Worm (Caenorhabditis elegans) whole organism, mixed stage, embryonic: ENCODE data around the gene gos-28.

Experiments used
- M03D4.4 ChIP-seq: sonication (generic microtip); optimal IDR thresholded peaks from 2 replicates; lab custom pipeline; 2017; ENCODE audit warnings: mild to moderate bottlenecking, missing genetic modification characterization, missing compliant biosample characterization
- bed-3 ChIP-seq: fragments of 200-800 bp; sonication (Bioruptor generic); optimal IDR thresholded peaks from 3 replicates; lab custom pipeline; 2018; ENCODE audit warnings: mild to moderate bottlenecking, missing genetic modification characterization, moderate library complexity, missing compliant biosample characterization
- blmp-1 ChIP-seq: fragments of 150-350 bp; optimal IDR thresholded peaks from 2 replicates; lab custom pipeline; 2014; ENCODE audit warnings: missing biosample characterization, missing genetic modification characterization
- ceh-39 ChIP-seq: fragments of 150-350 bp; optimal IDR thresholded peaks from 2 replicates; lab custom pipeline; 2014; ENCODE audit warnings: missing biosample characterization, missing genetic modification characterization
- ceh-43 ChIP-seq: fragments of 200-800 bp; sonication (Bioruptor generic); optimal IDR thresholded peaks from 2 replicates; lab custom pipeline; 2018; ENCODE audit warnings: mild to moderate bottlenecking, missing genetic modification characterization, moderate library complexity, missing compliant biosample characterization
- ceh-83 ChIP-seq: fragments of 200-800 bp; sonication (Bioruptor generic); optimal IDR thresholded peaks from 2 replicates; lab custom pipeline; 2018; ENCODE audit warnings: mild to moderate bottlenecking, missing genetic modification characterization, missing compliant biosample characterization
- ces-1 ChIP-seq: fragments of 150-350 bp; optimal IDR thresholded peaks from 2 replicates; lab custom pipeline; 2014; ENCODE audit warnings: missing biosample characterization, missing genetic modification reagents, missing genetic modification characterization
- cnd-1 ChIP-seq: fragments of 200-800 bp; sonication (Bioruptor generic); optimal IDR thresholded peaks from 2 replicates; lab custom pipeline; 2018; ENCODE audit warnings: mild to moderate bottlenecking, missing genetic modification characterization, missing compliant biosample characterization
- drap-1 ChIP-seq: fragments of 200-800 bp; sonication (Bioruptor generic); optimal IDR thresholded peaks from 3 replicates; lab custom pipeline; 2018; ENCODE audit warnings: mild to moderate bottlenecking, missing genetic modification characterization, missing compliant biosample characterization
- elt-1 ChIP-seq: sonication (generic microtip); optimal IDR thresholded peaks from 2 replicates; lab custom pipeline; 2017; ENCODE audit warnings: missing genetic modification characterization, mild to moderate bottlenecking, missing compliant biosample characterization, antibody characterized with exemption, moderate library complexity, borderline replicate concordance; ENCODE audit not compliant: insufficient read depth
- elt-3 ChIP-seq: fragments of 150-350 bp; optimal IDR thresholded peaks from 2 replicates; lab custom pipeline; 2014; ENCODE audit warnings: missing biosample characterization, missing genetic modification characterization
- ham-2 ChIP-seq: fragments of 200-800 bp; sonication (Bioruptor generic); optimal IDR thresholded peaks from 2 replicates; lab custom pipeline; 2018; ENCODE audit warnings: mild to moderate bottlenecking, missing genetic modification characterization, missing compliant biosample characterization
- hlh-1 ChIP-seq: fragments of 150-350 bp; optimal IDR thresholded peaks from 2 replicates; lab custom pipeline; 2014; ENCODE audit warnings: missing biosample characterization, missing genetic modification reagents, missing genetic modification characterization
- lin-13 ChIP-seq: fragments of 150-350 bp; optimal IDR thresholded peaks from 2 replicates; lab custom pipeline; 2014; ENCODE audit warnings: missing biosample characterization, missing genetic modification characterization
- lin-32 ChIP-seq: fragments of 200-800 bp; sonication (Bioruptor generic); optimal IDR thresholded peaks from 2 replicates; lab custom pipeline; 2018; ENCODE audit warnings: mild to moderate bottlenecking, missing genetic modification characterization, missing compliant biosample characterization
- lsy-2 ChIP-seq: fragments of 150-350 bp; optimal IDR thresholded peaks from 2 replicates; lab custom pipeline; 2014; ENCODE audit warnings: missing biosample characterization, missing genetic modification characterization
- mab-5 ChIP-seq: fragments of 150-350 bp; optimal IDR thresholded peaks from 2 replicates; lab custom pipeline; 2014; ENCODE audit warnings: missing biosample characterization, missing genetic modification characterization
- mep-1 ChIP-seq: fragments of 150-350 bp; optimal IDR thresholded peaks from 2 replicates; lab custom pipeline; 2017; ENCODE audit warnings: missing biosample characterization, missing genetic modification reagents, missing genetic modification characterization, inconsistent platforms
- mls-2 ChIP-seq: sonication (generic microtip); optimal IDR thresholded peaks from 2 replicates; lab custom pipeline; 2016; ENCODE audit warnings: mild to moderate bottlenecking, missing genetic modification characterization, moderate library complexity, missing compliant biosample characterization
- nhr-12 ChIP-seq: fragments of 150-350 bp; optimal IDR thresholded peaks from 2 replicates; lab custom pipeline; 2014; ENCODE audit warnings: missing biosample characterization, missing genetic modification characterization
- nhr-2 ChIP-seq: fragments of 150-350 bp; optimal IDR thresholded peaks from 2 replicates; lab custom pipeline; 2014; ENCODE audit warnings: missing biosample characterization, missing genetic modification characterization
- nhr-237 ChIP-seq: fragments of 150-350 bp; optimal IDR thresholded peaks from 2 replicates; lab custom pipeline; 2014; ENCODE audit warnings: missing biosample characterization, missing genetic modification characterization
- nhr-76 ChIP-seq: sonication (generic microtip); optimal IDR thresholded peaks from 2 replicates; lab custom pipeline; 2017; ENCODE audit warnings: missing biosample characterization, missing genetic modification characterization
- pha-4 ChIP-seq: fragments of 150-350 bp; optimal IDR thresholded peaks from 2 replicates; lab custom pipeline; 2018; ENCODE audit warnings: missing biosample characterization, missing genetic modification reagents, missing genetic modification characterization
- snpc-4 ChIP-seq: fragments of 150-350 bp; optimal IDR thresholded peaks from 2 replicates; lab custom pipeline; 2014; ENCODE audit warnings: missing biosample characterization, missing genetic modification characterization
- sptf-1 ChIP-seq: sonication (generic microtip); optimal IDR thresholded peaks from 2 replicates; lab custom pipeline; 2017; ENCODE audit warnings: mild to moderate bottlenecking, missing genetic modification characterization, moderate library complexity, missing compliant biosample characterization
- tbx-8 ChIP-seq: fragments of 200-800 bp; sonication (Bioruptor generic); optimal IDR thresholded peaks from 2 replicates; lab custom pipeline; 2018; ENCODE audit warnings: mild to moderate bottlenecking, missing genetic modification characterization, moderate library complexity, missing compliant biosample characterization
- unc-120 ChIP-seq: sonication (generic microtip); optimal IDR thresholded peaks from 2 replicates; lab custom pipeline; 2017; ENCODE audit warnings: missing genetic modification characterization, missing compliant biosample characterization; ENCODE audit not compliant: poor library complexity, severe bottlenecking
- unc-39 ChIP-seq: fragments of 150-350 bp; optimal IDR thresholded peaks from 2 replicates; lab custom pipeline; 2014; ENCODE audit warnings: missing biosample characterization, missing genetic modification characterization
- unc-62 ChIP-seq: fragments of 150-350 bp; optimal IDR thresholded peaks from 2 replicates; lab custom pipeline; 2014; ENCODE audit warnings: missing biosample characterization, missing genetic modification reagents, missing genetic modification characterization
- zip-8 ChIP-seq: fragments of 150-350 bp; optimal IDR thresholded peaks from 2 replicates; lab custom pipeline; 2014; ENCODE audit warnings: missing biosample characterization, missing genetic modification characterization
- ztf-11 ChIP-seq: fragments of 150-350 bp; optimal IDR thresholded peaks from 2 replicates; lab custom pipeline; 2014; ENCODE audit warnings: missing biosample characterization, missing genetic modification characterization

Gene gos-28

ce11 chrIII:7376143-7376802 is 27.3 kb upstream of the gos-28 start:
- TF ChIP-seq drap-1 (GFP tag; lab: Kevin White, UChicago) (peak; percentile 38), elt-3 (tag; lab: Kevin White, UChicago) (peak; percentile 47), bed-3 (GFP tag; lab: Kevin White, UChicago) (no peak), nhr-76 (tag; lab: Kevin White, UChicago) (no peak), lsy-2 (no peak), ztf-11 (tag; lab: Kevin White, UChicago) (no peak), zip-8 (tag; lab: Kevin White, UChicago) (peak; percentile 78), ceh-83 (GFP tag; lab: Kevin White, UChicago) (no peak), hlh-1 (tag; lab: Kevin White, UChicago) (peak; percentile 19), nhr-2 (tag; lab: Kevin White, UChicago) (peak; percentile 35), snpc-4 (no peak), ham-2 (GFP tag; lab: Kevin White, UChicago) (no peak), M03D4.4 (no peak), ceh-39 (tag; lab: Kevin White, UChicago) (no peak), tbx-8 (no peak), blmp-1 (tag; lab: Kevin White, UChicago) (no peak), elt-1 (no peak), lin-13 (tag; lab: Kevin White, UChicago) (peak; percentile 15), nhr-237 (peak; percentile 56), unc-39 (no peak), mab-5 (tag; lab: Kevin White, UChicago) (no peak), ces-1 (GFP tag; lab: Kevin White, UChicago) (no peak), pha-4 (tag; lab: Kevin White, UChicago) (peak; percentile 66), mls-2 (peak; percentile 22), unc-62 (GFP tag; lab: Kevin White, UChicago) (peak; percentile 51), lin-32 (GFP tag; lab: Kevin White, UChicago) (no peak), mep-1 (tag; lab: Kevin White, UChicago) (no peak), unc-120 (no peak), sptf-1 (tag; lab: Kevin White, UChicago) (peak; percentile 12), nhr-12 (tag; lab: Kevin White, UChicago) (no peak), ceh-43 (GFP tag; lab: Kevin White, UChicago) (no peak), cnd-1 (no peak)

ce11 chrIII:7375434-7375833 is 26.5 kb upstream of the gos-28 start:
- TF ChIP-seq elt-3 (tag; lab: Kevin White, UChicago) (peak; percentile 60), elt-1 (no peak)

- TF ChIP-seq hlh-1 (tag; lab: Kevin White, UChicago), result peak; percentile 46
- TF ChIP-seq unc-120, result peak; percentile 29
- no peak for TF ChIP-seq tbx-8
Measured at ce11 chrIII:7374681-7375271, 25.8 kb upstream of the gos-28 start, which contains the start of gene mml-1. Gene mml-1 (minus strand): TSS chrIII:7374731.

- TF ChIP-seq lsy-2, result no peak
- TF ChIP-seq elt-1, result no peak
- no peak for TF ChIP-seq lin-32 (GFP tag; lab: Kevin White, UChicago)
- no peak for TF ChIP-seq ztf-11 (tag; lab: Kevin White, UChicago)
- TF ChIP-seq blmp-1 (tag; lab: Kevin White, UChicago), result no peak
- no peak for TF ChIP-seq unc-120
- no peak for TF ChIP-seq nhr-76 (tag; lab: Kevin White, UChicago)
- TF ChIP-seq zip-8 (tag; lab: Kevin White, UChicago), result no peak
- no peak for TF ChIP-seq drap-1 (GFP tag; lab: Kevin White, UChicago)
- no peak for TF ChIP-seq bed-3 (GFP tag; lab: Kevin White, UChicago)
- TF ChIP-seq sptf-1 (tag; lab: Kevin White, UChicago), result no peak
- no peak for TF ChIP-seq elt-3 (tag; lab: Kevin White, UChicago)
- no peak for TF ChIP-seq tbx-8
- no peak for TF ChIP-seq mep-1 (tag; lab: Kevin White, UChicago)
- no peak for TF ChIP-seq hlh-1 (tag; lab: Kevin White, UChicago)
- TF ChIP-seq snpc-4, result no peak
Measured at ce11 chrIII:7373802-7374435, 24.9 kb upstream of the gos-28 start.
